Worm (Caenorhabditis elegans) whole organism, L1 larva: ENCODE results near the gene F21D12.2.

ENCODE experiments used
- C16A3.4 ChIP-seq: fragments of 150-350 bp; optimal IDR thresholded peaks from 2 replicates; lab custom pipeline; 2014; ENCODE audit warnings: missing biosample characterization, missing genetic modification characterization
- grh-1 ChIP-seq: fragments of 200-800 bp; sonication (Bioruptor generic); IDR thresholded peaks from 2 replicates; pipeline ENCODE4 v1.3.6; 2022; ENCODE audit warnings: missing genetic modification reagents, missing genetic modification characterization, missing compliant biosample characterization
- mep-1 ChIP-seq: fragments of 150-350 bp; optimal IDR thresholded peaks from 2 replicates; lab custom pipeline; 2014; ENCODE audit warnings: missing biosample characterization, missing genetic modification characterization
- nhr-76 ChIP-seq: sonication (generic microtip); optimal IDR thresholded peaks from 2 replicates; lab custom pipeline; 2017; ENCODE audit warnings: missing biosample characterization, missing genetic modification characterization

DNA sequence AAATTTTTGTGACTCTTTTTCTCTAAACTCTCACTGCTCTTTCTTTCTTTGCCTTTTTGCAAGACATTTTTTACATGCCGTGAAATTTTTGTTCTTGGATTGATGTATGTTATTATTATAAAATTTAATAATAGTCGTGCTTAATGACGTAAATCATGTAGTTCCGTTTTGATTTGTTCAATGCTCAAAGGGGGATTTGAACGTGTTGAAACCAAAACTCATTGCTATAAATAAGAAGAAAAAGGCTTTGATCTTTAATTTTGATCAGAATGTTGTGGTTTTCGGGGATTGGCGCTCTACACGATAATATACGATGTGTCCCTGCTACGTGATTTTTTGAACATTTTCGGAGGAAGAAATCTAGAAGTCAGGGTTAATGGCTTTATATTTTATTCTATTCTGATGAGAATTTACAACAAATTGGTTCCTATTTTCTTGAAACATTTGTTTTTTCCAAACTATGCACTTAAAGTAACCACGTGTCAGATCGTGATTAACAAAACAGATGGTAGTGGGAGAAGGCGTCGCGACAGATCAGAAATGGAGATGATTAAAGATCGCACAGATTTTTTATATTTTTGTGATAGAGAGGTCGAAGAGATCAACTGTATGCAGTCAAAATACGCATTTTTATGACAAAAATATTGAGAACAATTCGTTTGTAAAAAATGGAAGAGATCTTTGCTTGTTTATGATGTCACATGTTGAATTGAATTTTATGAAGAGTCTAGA, 24.2 kb downstream of the F21D12.2 start:
- TF ChIP-seq nhr-76 (no peak), mep-1 (no peak), C16A3.4 (tag; lab: Kevin White, UChicago) (no peak), grh-1 (no peak)
